Worm (Caenorhabditis elegans): ENCODE measurements around the gene R151.10.

DNA sequence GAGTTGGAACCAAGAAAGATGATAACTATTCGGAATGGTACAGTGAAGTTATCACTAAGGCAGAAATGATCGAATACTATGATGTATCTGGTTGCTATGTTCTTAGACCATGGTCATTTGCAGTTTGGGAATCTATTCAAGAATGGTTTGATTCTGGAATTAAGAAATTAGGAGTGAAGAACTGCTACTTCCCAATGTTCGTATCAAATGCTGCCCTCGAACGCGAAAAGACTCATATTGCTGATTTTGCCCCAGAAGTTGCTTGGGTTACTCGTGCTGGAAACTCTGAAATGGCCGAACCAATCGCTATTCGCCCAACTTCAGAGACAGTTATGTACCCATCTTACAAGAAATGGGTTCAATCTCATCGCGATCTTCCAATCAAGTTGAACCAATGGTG, 8.7 kb upstream of the R151.10 start:
- no peak for TF ChIP-seq egl-27 (tag; optimal IDR thresholded peaks at IDR 0.05)
- no peak for TF ChIP-seq elt-3 (tag; optimal IDR thresholded peaks at IDR 0.05)
- no peak for TF ChIP-seq lin-15B (tag; optimal IDR thresholded peaks at IDR 0.05)
- no peak for TF ChIP-seq nhr-76 (tag; optimal IDR thresholded peaks at IDR 0.05)
- TF ChIP-seq unc-62 (GFP tag; optimal IDR thresholded peaks at IDR 0.05): no peak
